Fruit fly (Drosophila melanogaster) whole organism, adult: ENCODE results near the gene Trx2.

Experiments used
- CG11617 ChIP-seq: fragments of 200-800 bp; sonication (Bioruptor generic); optimal IDR thresholded peaks from 2 replicates; lab custom pipeline; 2017; ENCODE audit warnings: mild to moderate bottlenecking, missing biosample characterization, missing genetic modification reagents, missing genetic modification characterization
- CG12768 ChIP-seq: fragments of 200-800 bp; sonication (Bioruptor generic); optimal IDR thresholded peaks from 2 replicates; lab custom pipeline; 2017; ENCODE audit warnings: missing biosample characterization, missing genetic modification characterization, mild to moderate bottlenecking, moderate library complexity, missing genetic modification reagents
- CG1620 ChIP-seq: fragments of 200-800 bp; sonication (Bioruptor generic); optimal IDR thresholded peaks from 2 replicates; lab custom pipeline; 2016; ENCODE audit warnings: missing biosample characterization, missing genetic modification characterization
- CG7045 ChIP-seq: fragments of 200-800 bp; sonication (Bioruptor generic); optimal IDR thresholded peaks from 2 replicates; lab custom pipeline; 2017; ENCODE audit warnings: missing biosample characterization, mild to moderate bottlenecking, missing genetic modification characterization
- Clk ChIP-seq: fragments of 200-800 bp; sonication (Bioruptor generic); optimal IDR thresholded peaks from 2 replicates; lab custom pipeline; 2017; ENCODE audit warnings: missing biosample characterization, missing genetic modification characterization
- Crg-1 ChIP-seq: fragments of 200-800 bp; sonication (Bioruptor generic); optimal IDR thresholded peaks from 2 replicates; lab custom pipeline; 2016; ENCODE audit warnings: missing biosample characterization, missing genetic modification characterization
- Hr96 ChIP-seq: fragments of 200-800 bp; sonication (Bioruptor generic); optimal IDR thresholded peaks from 2 replicates; lab custom pipeline; 2016; ENCODE audit warnings: missing biosample characterization, missing genetic modification characterization
- Mnt ChIP-seq: fragments of 200-800 bp; sonication (Bioruptor generic); optimal IDR thresholded peaks from 2 replicates; lab custom pipeline; 2016; ENCODE audit warnings: missing biosample characterization, mild to moderate bottlenecking, missing genetic modification characterization
- cnc ChIP-seq, 2 experiments: fragments of >200 bp; optimal IDR thresholded peaks; 2 replicates each; lab custom pipeline; 2017
- kay ChIP-seq: fragments of 200-800 bp; sonication (Bioruptor generic); peaks from one replicate; lab custom pipeline; 2016; ENCODE audit warnings: missing biosample characterization, missing genetic modification characterization, borderline replicate concordance
- ovo ChIP-seq: fragments of 200-800 bp; sonication (Bioruptor generic); optimal IDR thresholded peaks from 2 replicates; lab custom pipeline; 2016; ENCODE audit warnings: missing biosample characterization, missing genetic modification characterization
- pad ChIP-seq: fragments of 200-800 bp; sonication (Bioruptor generic); optimal IDR thresholded peaks from 3 replicates; lab custom pipeline; 2017; ENCODE audit warnings: missing biosample characterization, missing genetic modification characterization, mild to moderate bottlenecking, moderate library complexity, missing genetic modification reagents
- toe ChIP-seq: fragments of 200-800 bp; sonication (Bioruptor generic); optimal IDR thresholded peaks from 2 replicates; lab custom pipeline; 2016; ENCODE audit warnings: missing biosample characterization, missing genetic modification characterization

dm6 chr2L:9584098-9584703, 28.8 kb upstream of the Trx2 start:
- TF ChIP-seq CG7045 = no peak
- TF ChIP-seq Hr96 (GFP tag; lab: Kevin White, UChicago) = no peak
- TF ChIP-seq toe (GFP tag; lab: Kevin White, UChicago) = no peak
- TF ChIP-seq CG11617 = no peak
- TF ChIP-seq CG1620 (GFP tag; lab: Kevin White, UChicago) = no peak
- no peak for TF ChIP-seq kay (GFP tag; lab: Kevin White, UChicago)
- TF ChIP-seq pad = no peak
- TF ChIP-seq ovo (GFP tag; lab: Kevin White, UChicago) = no peak
- TF ChIP-seq CG12768 (GFP tag; lab: Kevin White, UChicago) = no peak
- no peak for TF ChIP-seq Crg-1 (GFP tag; lab: Kevin White, UChicago)
- no peak for TF ChIP-seq Mnt (GFP tag; lab: Kevin White, UChicago)
- no peak for TF ChIP-seq Clk
- no peak for TF ChIP-seq cnc (optimal IDR thresholded peaks at IDR 0.05; lab: Kevin White, UChicago)
